Fruit fly (Drosophila melanogaster) whole organism, embryonic: Measurements from ENCODE around the gene Dpm2.

Experiments
- Atf3 ChIP-seq: fragments of 200-800 bp; sonication (Bioruptor generic); optimal IDR thresholded peaks from 3 replicates; lab custom pipeline; 2016; ENCODE audit warnings: missing biosample characterization, missing genetic modification characterization
- Bdp1 ChIP-seq: fragments of 200-800 bp; sonication (Bioruptor generic); optimal IDR thresholded peaks from 3 replicates; lab custom pipeline; 2016; ENCODE audit warnings: missing biosample characterization, missing genetic modification characterization
- CG10267 ChIP-seq: fragments of 200-800 bp; sonication (Bioruptor generic); optimal IDR thresholded peaks from 2 replicates; lab custom pipeline; 2018; ENCODE audit warnings: missing biosample characterization, mild to moderate bottlenecking, missing genetic modification characterization, moderate library complexity
- CG10462 ChIP-seq: fragments of 200-800 bp; sonication (Bioruptor generic); optimal IDR thresholded peaks from 2 replicates; lab custom pipeline; 2016; ENCODE audit warnings: missing biosample characterization, missing genetic modification characterization
- CG10543 ChIP-seq: fragments of 200-800 bp; sonication (Bioruptor generic); optimal IDR thresholded peaks from 3 replicates; lab custom pipeline; 2017; ENCODE audit warnings: missing biosample characterization, mild to moderate bottlenecking, missing genetic modification characterization, moderate library complexity
- CG12769 ChIP-seq: fragments of 200-800 bp; sonication (Bioruptor generic); optimal IDR thresholded peaks from 2 replicates; lab custom pipeline; 2019; ENCODE audit warnings: missing biosample characterization, mild to moderate bottlenecking, missing genetic modification characterization, moderate library complexity
- CG13424 ChIP-seq: fragments of 200-800 bp; sonication (Bioruptor generic); optimal IDR thresholded peaks from 2 replicates; lab custom pipeline; 2019; ENCODE audit warnings: missing biosample characterization, mild to moderate bottlenecking, missing genetic modification characterization, moderate library complexity
- CG14710 ChIP-seq: fragments of 200-800 bp; sonication (Bioruptor generic); optimal IDR thresholded peaks from 3 replicates; lab custom pipeline; 2019; ENCODE audit warnings: missing biosample characterization, mild to moderate bottlenecking, missing genetic modification characterization, moderate library complexity
- CG1603 ChIP-seq: fragments of 200-800 bp; sonication (Bioruptor generic); optimal IDR thresholded peaks from 2 replicates; lab custom pipeline; 2019; ENCODE audit warnings: missing biosample characterization, mild to moderate bottlenecking, missing genetic modification characterization, moderate library complexity
- CG1647 ChIP-seq: fragments of 200-800 bp; sonication (Bioruptor generic); optimal IDR thresholded peaks from 3 replicates; lab custom pipeline; 2016; ENCODE audit warnings: missing biosample characterization, missing genetic modification characterization
- CG16815 ChIP-seq: fragments of 200-800 bp; sonication (Bioruptor generic); optimal IDR thresholded peaks from 3 replicates; lab custom pipeline; 2017; ENCODE audit warnings: missing biosample characterization, mild to moderate bottlenecking, missing genetic modification characterization
- CG17385 ChIP-seq: fragments of 200-800 bp; sonication (Bioruptor generic); optimal IDR thresholded peaks from 3 replicates; lab custom pipeline; 2018; ENCODE audit warnings: missing biosample characterization, mild to moderate bottlenecking, missing genetic modification characterization
- CG3065 ChIP-seq: fragments of 200-800 bp; sonication (Bioruptor generic); optimal IDR thresholded peaks from 2 replicates; lab custom pipeline; 2016; ENCODE audit warnings: missing biosample characterization, missing genetic modification characterization
- CG32532 ChIP-seq: fragments of 200-800 bp; sonication (Bioruptor generic); IDR thresholded peaks from 2 replicates; pipeline ENCODE4 v1.3.6; 2022; ENCODE audit warnings: missing biosample characterization, missing genetic modification characterization
- CG34376 ChIP-seq: fragments of 200-800 bp; sonication (Bioruptor generic); optimal IDR thresholded peaks from 2 replicates; lab custom pipeline; 2018; ENCODE audit warnings: missing biosample characterization, mild to moderate bottlenecking, missing genetic modification characterization
- CG34422 ChIP-seq: fragments of 200-800 bp; sonication (Bioruptor generic); IDR thresholded peaks from 3 replicates; pipeline ENCODE4 v1.3.6; 2022; ENCODE audit warnings: missing biosample characterization, missing genetic modification characterization
- CG4328 ChIP-seq: fragments of 200-800 bp; sonication (Bioruptor generic); optimal IDR thresholded peaks from 3 replicates; lab custom pipeline; 2017; ENCODE audit warnings: missing biosample characterization, missing genetic modification reagents, missing genetic modification characterization
- CG4820 ChIP-seq: fragments of 200-800 bp; sonication (Bioruptor generic); optimal IDR thresholded peaks from 3 replicates; lab custom pipeline; 2016; ENCODE audit warnings: missing biosample characterization, missing genetic modification characterization
- CG6175 ChIP-seq: fragments of 200-800 bp; sonication (Bioruptor generic); IDR thresholded peaks from 3 replicates; pipeline ENCODE4 v1.3.6; 2022; ENCODE audit warnings: missing biosample characterization, missing genetic modification characterization
- CG7839 ChIP-seq: fragments of 200-800 bp; sonication (Bioruptor generic); optimal IDR thresholded peaks from 3 replicates; lab custom pipeline; 2018; ENCODE audit warnings: missing biosample characterization, mild to moderate bottlenecking, missing genetic modification characterization, moderate library complexity
- CG8388 ChIP-seq: fragments of 200-800 bp; sonication (Bioruptor generic); optimal IDR thresholded peaks from 2 replicates; lab custom pipeline; 2019; ENCODE audit warnings: missing biosample characterization, mild to moderate bottlenecking, missing genetic modification characterization, moderate library complexity
- CG8765 ChIP-seq: fragments of 200-800 bp; sonication (Bioruptor generic); IDR thresholded peaks from 2 replicates; pipeline ENCODE4 v1.3.6; 2022; ENCODE audit warnings: missing biosample characterization, missing genetic modification characterization
- CTCF ChIP-seq: fragments of 200-800 bp; sonication (Bioruptor generic); optimal IDR thresholded peaks from 2 replicates; lab custom pipeline; 2017; ENCODE audit warnings: missing biosample characterization, mild to moderate bottlenecking, missing genetic modification characterization, moderate library complexity
- H2.0 ChIP-seq: fragments of 200-800 bp; sonication (Bioruptor generic); IDR thresholded peaks from 2 replicates; pipeline ENCODE4 v1.3.6; 2022; ENCODE audit warnings: missing biosample characterization, missing genetic modification characterization
- Hmr ChIP-seq: fragments of 200-800 bp; sonication (Bioruptor generic); optimal IDR thresholded peaks from 3 replicates; lab custom pipeline; 2017; ENCODE audit warnings: mild to moderate bottlenecking, missing biosample characterization, missing genetic modification reagents, missing genetic modification characterization
- Hmx ChIP-seq: fragments of 200-800 bp; sonication (Bioruptor generic); optimal IDR thresholded peaks from 2 replicates; lab custom pipeline; 2016; ENCODE audit warnings: missing biosample characterization, missing genetic modification characterization
- NC2β ChIP-seq: fragments of 200-800 bp; sonication (Bioruptor generic); optimal IDR thresholded peaks from 2 replicates; lab custom pipeline; 2016; ENCODE audit warnings: missing biosample characterization, missing genetic modification characterization
- NFAT ChIP-seq: fragments of 200-800 bp; sonication (Bioruptor generic); IDR thresholded peaks from 2 replicates; pipeline ENCODE4 v1.3.6; 2022; ENCODE audit warnings: missing biosample characterization, missing genetic modification characterization
- Nf-YC ChIP-seq: fragments of 200-800 bp; optimal IDR thresholded peaks from 3 replicates; lab custom pipeline; 2019; ENCODE audit warnings: missing biosample characterization, mild to moderate bottlenecking, missing genetic modification characterization, moderate library complexity
- Sin3A ChIP-seq: fragments of >200 bp; optimal IDR thresholded peaks from 2 replicates; lab custom pipeline; 2018
- TFAM ChIP-seq: fragments of 200-800 bp; sonication (Bioruptor generic); optimal IDR thresholded peaks from 2 replicates; lab custom pipeline; 2017; ENCODE audit warnings: missing biosample characterization, missing genetic modification characterization, inconsistent platforms
- ash1 ChIP-seq: fragments of 200-800 bp; sonication (Bioruptor generic); optimal IDR thresholded peaks from 2 replicates; lab custom pipeline; 2018; ENCODE audit warnings: missing biosample characterization, mild to moderate bottlenecking, missing genetic modification characterization
- az2 ChIP-seq: fragments of 200-800 bp; sonication (Bioruptor generic); optimal IDR thresholded peaks from 3 replicates; lab custom pipeline; 2016; ENCODE audit warnings: missing biosample characterization, missing genetic modification characterization
- bbx ChIP-seq: fragments of 200-800 bp; sonication (Bioruptor generic); IDR thresholded peaks from 2 replicates; pipeline ENCODE4 v1.3.6; 2022; ENCODE audit warnings: missing biosample characterization, missing genetic modification characterization; ENCODE audit not compliant: partially characterized antibody
- caup ChIP-seq: fragments of 200-800 bp; sonication (Bioruptor generic); optimal IDR thresholded peaks from 3 replicates; lab custom pipeline; 2017; ENCODE audit warnings: missing biosample characterization, mild to moderate bottlenecking, missing genetic modification characterization, moderate library complexity; ENCODE audit not compliant: severe bottlenecking
- dati ChIP-seq: fragments of 200-800 bp; sonication (Bioruptor generic); IDR thresholded peaks from 2 replicates; pipeline ENCODE4 v1.3.6; 2022; ENCODE audit warnings: missing biosample characterization, missing genetic modification characterization
- ems ChIP-seq: fragments of 200-800 bp; sonication (Bioruptor generic); optimal IDR thresholded peaks from 3 replicates; lab custom pipeline; 2016; ENCODE audit warnings: missing biosample characterization, missing genetic modification characterization
- fd102C ChIP-seq: fragments of 200-800 bp; sonication (Bioruptor generic); optimal IDR thresholded peaks from 2 replicates; lab custom pipeline; 2018; ENCODE audit warnings: missing biosample characterization, mild to moderate bottlenecking, missing genetic modification characterization, moderate library complexity
- fd3F ChIP-seq: fragments of 200-800 bp; sonication (Bioruptor generic); optimal IDR thresholded peaks from 2 replicates; lab custom pipeline; 2018; ENCODE audit warnings: missing biosample characterization, mild to moderate bottlenecking, missing genetic modification characterization, moderate library complexity
- fu2 ChIP-seq: fragments of 200-800 bp; sonication (Bioruptor generic); optimal IDR thresholded peaks from 2 replicates; lab custom pipeline; 2016; ENCODE audit warnings: missing biosample characterization, missing genetic modification characterization
- gce ChIP-seq: fragments of 200-800 bp; sonication (Bioruptor generic); IDR thresholded peaks from 3 replicates; pipeline ENCODE4 v1.3.6; 2022; ENCODE audit warnings: missing biosample characterization, missing genetic modification characterization
- gro ChIP-seq: fragments of 200-800 bp; sonication (Bioruptor generic); optimal IDR thresholded peaks from 2 replicates; lab custom pipeline; 2016; ENCODE audit warnings: missing biosample characterization, missing genetic modification characterization
- hth ChIP-seq: fragments of >200 bp; optimal IDR thresholded peaks from 2 replicates; lab custom pipeline; 2017; ENCODE audit warnings: inconsistent platforms
- mam ChIP-seq: fragments of 200-800 bp; sonication (Bioruptor generic); optimal IDR thresholded peaks from 3 replicates; lab custom pipeline; 2016; ENCODE audit warnings: missing biosample characterization, missing genetic modification characterization
- prd ChIP-seq, 3 experiments: fragments of >200 bp in 2 of 3; fragments of 200-800 bp in 1 of 3; sonication (Bioruptor generic) in 1 of 3; optimal IDR thresholded peaks in 2 of 3; IDR thresholded peaks in 1 of 3; 2 replicates in 2 of 3; 3 replicates in 1 of 3; pipeline versions ENCODE4 v1.3.6 to Lab custom; 2017 to 2022; ENCODE audit warnings: missing biosample characterization in 1 of 3, missing genetic modification characterization in 1 of 3
- pum ChIP-seq: fragments of 200-800 bp; sonication (Bioruptor generic); optimal IDR thresholded peaks from 2 replicates; lab custom pipeline; 2016; ENCODE audit warnings: missing biosample characterization, missing genetic modification characterization
- scrt ChIP-seq: fragments of 200-800 bp; sonication (Bioruptor generic); optimal IDR thresholded peaks from 2 replicates; lab custom pipeline; 2018; ENCODE audit warnings: missing biosample characterization, mild to moderate bottlenecking, missing genetic modification characterization, moderate library complexity
- sens-2 ChIP-seq: fragments of 200-800 bp; sonication (Bioruptor generic); IDR thresholded peaks from 2 replicates; pipeline ENCODE4 v1.3.6; 2022; ENCODE audit warnings: missing biosample characterization, missing genetic modification characterization
- sim ChIP-seq: fragments of 200-800 bp; sonication (Bioruptor generic); IDR thresholded peaks from 2 replicates; pipeline ENCODE4 v1.3.6; 2022; ENCODE audit warnings: missing biosample characterization, missing genetic modification characterization
- slbo ChIP-seq: fragments of 200-800 bp; sonication (Bioruptor generic); IDR thresholded peaks from 2 replicates; pipeline ENCODE4 v1.3.6; 2022; ENCODE audit warnings: missing biosample characterization, missing genetic modification characterization
- ssp ChIP-seq: fragments of 200-800 bp; sonication (Bioruptor generic); IDR thresholded peaks from 2 replicates; pipeline ENCODE4 v1.3.6; 2022; ENCODE audit warnings: missing biosample characterization, missing genetic modification characterization
- usp ChIP-seq: fragments of >200 bp; optimal IDR thresholded peaks from 2 replicates; lab custom pipeline; 2017; ENCODE audit warnings: missing biosample characterization, missing genetic modification characterization

The Dpm2 gene

DNA sequence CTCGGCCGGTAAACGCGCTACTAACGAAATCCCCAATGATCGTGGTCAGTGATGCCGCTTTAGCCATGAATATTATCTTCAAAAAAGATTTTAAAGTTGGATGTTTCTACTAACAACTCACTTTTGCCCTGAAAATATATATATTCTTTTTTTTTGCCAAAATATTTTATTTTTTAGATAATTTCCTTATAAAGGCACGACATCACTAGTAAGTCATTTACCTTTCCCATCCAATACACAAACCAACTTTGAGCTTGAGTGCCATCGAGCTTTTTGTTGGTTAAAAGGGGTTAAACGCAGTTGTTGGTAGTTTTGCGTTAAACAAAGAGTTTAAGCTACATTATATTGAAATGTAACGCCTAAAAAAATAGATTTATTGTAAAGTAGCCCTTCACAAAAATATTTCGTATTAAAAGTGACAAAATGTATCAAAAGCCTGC is 16.2 kb upstream of the Dpm2 start, which contains the start of gene CG14968 (continued):
- peak; percentile 94 for TF ChIP-seq CG6175 (GFP tag; lab: Robert Waterston, UW)
- peak; percentile 96 for TF ChIP-seq H2.0 (GFP tag; lab: Robert Waterston, UW)
- TF ChIP-seq ash1: peak; percentile 72
- TF ChIP-seq CG34422 (GFP tag; lab: Robert Waterston, UW): peak; percentile 97
- TF ChIP-seq fd102C (GFP tag; lab: Kevin White, UChicago): no peak
- peak; percentile 96 for TF ChIP-seq NFAT (GFP tag; lab: Robert Waterston, UW)
- no peak for TF ChIP-seq prd (optimal IDR thresholded peaks at IDR 0.05; lab: Kevin White, UChicago)
- peak; percentile 92 for TF ChIP-seq prd (GFP tag; IDR thresholded peaks at IDR 0.05; lab: Robert Waterston, UW)
- TF ChIP-seq bbx: no peak
- peak; percentile 86 for TF ChIP-seq CG14710
- TF ChIP-seq gce: peak; percentile 92
- TF ChIP-seq CG10543 (GFP tag; lab: Kevin White, UChicago): peak; percentile 75
- TF ChIP-seq CG32532 (GFP tag; lab: Robert Waterston, UW): peak; percentile 98
- peak; percentile 36 for TF ChIP-seq CG1603
- peak; percentile 85 for TF ChIP-seq ssp (GFP tag; lab: Robert Waterston, UW)
- TF ChIP-seq Nf-YC (tag; lab: Kevin White, UChicago): peak; percentile 69
- TF ChIP-seq dati (GFP tag; lab: Robert Waterston, UW): peak; percentile 90
- TF ChIP-seq NC2β: no peak
- peak; percentile 37 for TF ChIP-seq Atf3 (GFP tag; lab: Kevin White, UChicago)
- TF ChIP-seq fu2: peak; percentile 57
- peak; percentile 92 for TF ChIP-seq Hmr
- TF ChIP-seq CG1647 (GFP tag; lab: Kevin White, UChicago): peak; percentile 92
- TF ChIP-seq caup (GFP tag; lab: Kevin White, UChicago): peak; percentile 96
- peak; percentile 64 for TF ChIP-seq pum (GFP tag; lab: Kevin White, UChicago)
- no peak for TF ChIP-seq Hmx
- TF ChIP-seq CG17385 (GFP tag; lab: Kevin White, UChicago): peak; percentile 91
- TF ChIP-seq CG8765 (GFP tag; lab: Robert Waterston, UW): peak; percentile 88
- TF ChIP-seq ems: peak; percentile 91
- peak; percentile 84 for TF ChIP-seq CG10267
- TF ChIP-seq CTCF (GFP tag; lab: Kevin White, UChicago): peak; percentile 60
- no peak for TF ChIP-seq usp
- TF ChIP-seq sim (GFP tag; lab: Robert Waterston, UW): peak; percentile 77; the same call in 1 of the 2 replicates
- no peak for TF ChIP-seq hth (lab: Kevin White, UChicago)
- TF ChIP-seq TFAM (GFP tag; lab: Kevin White, UChicago): peak; percentile 74
- peak; percentile 98 for TF ChIP-seq slbo (GFP tag; lab: Robert Waterston, UW)
- TF ChIP-seq CG16815: peak; percentile 75
- TF ChIP-seq CG34376 (GFP tag; lab: Kevin White, UChicago): peak; percentile 62
- peak; percentile 90 for TF ChIP-seq scrt
- peak; percentile 70 for TF ChIP-seq Bdp1 (GFP tag; lab: Kevin White, UChicago)
- TF ChIP-seq sens-2 (GFP tag; lab: Robert Waterston, UW): peak; percentile 94
- TF ChIP-seq CG12769 (tag; lab: Kevin White, UChicago): no peak
- TF ChIP-seq CG4820 (GFP tag; lab: Kevin White, UChicago): peak; percentile 85
- TF ChIP-seq az2 (GFP tag; lab: Kevin White, UChicago): peak; percentile 92
- peak; percentile 93 for TF ChIP-seq fd3F (GFP tag; lab: Kevin White, UChicago)
- TF ChIP-seq gro (GFP tag; lab: Kevin White, UChicago): peak; percentile 75
- peak; percentile 85 for TF ChIP-seq CG10462 (GFP tag; lab: Kevin White, UChicago)
- peak; percentile 89 for TF ChIP-seq mam (GFP tag; lab: Kevin White, UChicago)
- TF ChIP-seq CG4328: peak; percentile 57
- TF ChIP-seq CG7839 (tag; lab: Kevin White, UChicago): peak; percentile 95
- TF ChIP-seq CG13424: peak; percentile 96
- peak; percentile 85 for TF ChIP-seq CG8388
- peak; percentile 70 for TF ChIP-seq CG3065 (GFP tag; lab: Kevin White, UChicago)
- no peak for TF ChIP-seq Sin3A (lab: Kevin White, UChicago)
